Fruit fly (Drosophila melanogaster) whole organism, embryonic: ENCODE data around the gene CG5157.

Experiments used
- Asciz ChIP-seq: fragments of 200-800 bp; sonication (Bioruptor generic); optimal IDR thresholded peaks from 2 replicates; lab custom pipeline; 2017; ENCODE audit warnings: missing biosample characterization, mild to moderate bottlenecking, missing genetic modification characterization, missing genetic modification reagents
- Atf3 ChIP-seq: fragments of 200-800 bp; sonication (Bioruptor generic); optimal IDR thresholded peaks from 3 replicates; lab custom pipeline; 2016; ENCODE audit warnings: missing biosample characterization, missing genetic modification characterization
- BEAF-32 ChIP-seq: fragments of 200-800 bp; sonication (Bioruptor generic); optimal IDR thresholded peaks from 3 replicates; lab custom pipeline; 2017; ENCODE audit warnings: missing biosample characterization, missing genetic modification characterization, mild to moderate bottlenecking, moderate library complexity, missing genetic modification reagents
- Bgb ChIP-seq: fragments of 200-800 bp; sonication (Bioruptor generic); IDR thresholded peaks from 2 replicates; pipeline ENCODE4 v1.3.6; 2022; ENCODE audit warnings: missing biosample characterization, missing genetic modification characterization; ENCODE audit not compliant: partially characterized antibody
- CG10267 ChIP-seq: fragments of 200-800 bp; sonication (Bioruptor generic); optimal IDR thresholded peaks from 2 replicates; lab custom pipeline; 2018; ENCODE audit warnings: missing biosample characterization, mild to moderate bottlenecking, missing genetic modification characterization, moderate library complexity
- CG11398 ChIP-seq: fragments of 200-800 bp; sonication (Bioruptor generic); optimal IDR thresholded peaks from 2 replicates; lab custom pipeline; 2016; ENCODE audit warnings: missing biosample characterization, missing genetic modification characterization
- CG12104 ChIP-seq: fragments of 200-800 bp; sonication (Bioruptor generic); optimal IDR thresholded peaks from 3 replicates; lab custom pipeline; 2016; ENCODE audit warnings: missing biosample characterization, missing genetic modification characterization
- CG12236 ChIP-seq: fragments of 200-800 bp; sonication (Bioruptor generic); optimal IDR thresholded peaks from 2 replicates; lab custom pipeline; 2016; ENCODE audit warnings: missing biosample characterization, missing genetic modification characterization
- CG1233 ChIP-seq: fragments of 200-800 bp; sonication (Bioruptor generic); optimal IDR thresholded peaks from 4 replicates; lab custom pipeline; 2018; ENCODE audit warnings: missing biosample characterization, mild to moderate bottlenecking, missing genetic modification characterization
- CG14667 ChIP-seq: fragments of 200-800 bp; sonication (Bioruptor generic); IDR thresholded peaks from 2 replicates; pipeline ENCODE4 v1.3.6; 2022; ENCODE audit warnings: missing biosample characterization, missing genetic modification characterization
- CG1602 ChIP-seq: fragments of 200-800 bp; sonication (Bioruptor generic); optimal IDR thresholded peaks from 3 replicates; lab custom pipeline; 2016; ENCODE audit warnings: missing biosample characterization, missing genetic modification characterization
- CG18764 ChIP-seq: fragments of 200-800 bp; sonication (Bioruptor generic); optimal IDR thresholded peaks from 3 replicates; lab custom pipeline; 2016; ENCODE audit warnings: missing biosample characterization, missing genetic modification characterization
- CG2875 ChIP-seq: fragments of 200-800 bp; sonication (Bioruptor generic); optimal IDR thresholded peaks from 2 replicates; lab custom pipeline; 2017; ENCODE audit warnings: missing biosample characterization, mild to moderate bottlenecking, missing genetic modification characterization, missing genetic modification reagents
- CG33213 ChIP-seq: fragments of 200-800 bp; sonication (Bioruptor generic); optimal IDR thresholded peaks from 3 replicates; lab custom pipeline; 2016; ENCODE audit warnings: missing biosample characterization, missing genetic modification characterization
- CG6654 ChIP-seq: fragments of 200-800 bp; sonication (Bioruptor generic); optimal IDR thresholded peaks from 2 replicates; lab custom pipeline; 2017; ENCODE audit warnings: missing biosample characterization, mild to moderate bottlenecking, missing genetic modification characterization
- CG7357 ChIP-seq: fragments of 200-800 bp; sonication (Bioruptor generic); IDR thresholded peaks from 3 replicates; pipeline ENCODE4 v1.3.6; 2022; ENCODE audit warnings: missing biosample characterization, missing genetic modification characterization
- CG9797 ChIP-seq: fragments of 200-800 bp; sonication (Bioruptor generic); optimal IDR thresholded peaks from 3 replicates; lab custom pipeline; 2018; ENCODE audit warnings: missing biosample characterization, mild to moderate bottlenecking, missing genetic modification characterization
- CG9817 ChIP-seq: fragments of 200-800 bp; sonication (Bioruptor generic); optimal IDR thresholded peaks from 2 replicates; lab custom pipeline; 2018; ENCODE audit warnings: missing biosample characterization, mild to moderate bottlenecking, missing genetic modification characterization, moderate library complexity
- CG9876 ChIP-seq: fragments of 200-800 bp; sonication (Bioruptor generic); optimal IDR thresholded peaks from 2 replicates; lab custom pipeline; 2016; ENCODE audit warnings: missing biosample characterization, missing genetic modification characterization
- D19A ChIP-seq: fragments of 200-800 bp; optimal IDR thresholded peaks from 3 replicates; lab custom pipeline; 2019; ENCODE audit warnings: missing biosample characterization, mild to moderate bottlenecking, missing genetic modification characterization, moderate library complexity
- Dad ChIP-seq: fragments of 200-800 bp; sonication (Bioruptor generic); optimal IDR thresholded peaks from 3 replicates; lab custom pipeline; 2016; ENCODE audit warnings: missing biosample characterization, missing genetic modification characterization
- Doc3 ChIP-seq: fragments of 200-800 bp; sonication (Bioruptor generic); IDR thresholded peaks from 3 replicates; pipeline ENCODE4 v1.3.6; 2022; ENCODE audit warnings: missing biosample characterization, missing genetic modification characterization; ENCODE audit not compliant: partially characterized antibody
- Hey ChIP-seq: fragments of 200-800 bp; sonication (Bioruptor generic); optimal IDR thresholded peaks from 3 replicates; lab custom pipeline; 2018; ENCODE audit warnings: missing biosample characterization, mild to moderate bottlenecking, missing genetic modification characterization
- Lpt ChIP-seq: fragments of >200 bp; optimal IDR thresholded peaks from 2 replicates; lab custom pipeline; 2018; ENCODE audit warnings: missing biosample characterization, missing genetic modification characterization
- Med ChIP-seq: fragments of 200-800 bp; sonication (Bioruptor generic); peaks from one replicate; lab custom pipeline; 2016; ENCODE audit warnings: missing biosample characterization, missing genetic modification characterization, mild to moderate bottlenecking, inconsistent platforms, moderate library complexity
- Oaz ChIP-seq: fragments of 200-800 bp; sonication (Bioruptor generic); IDR thresholded peaks from 2 replicates; pipeline ENCODE4 v1.3.6; 2022; ENCODE audit warnings: missing biosample characterization, missing genetic modification characterization
- Rfx ChIP-seq: fragments of 200-800 bp; sonication (Bioruptor generic); IDR thresholded peaks from 2 replicates; pipeline ENCODE4 v1.3.6; 2022; ENCODE audit warnings: missing biosample characterization, missing genetic modification characterization
- Scr ChIP-seq: fragments of 200-800 bp; sonication (Bioruptor generic); IDR thresholded peaks from 2 replicates; pipeline ENCODE4 v1.3.6; 2022; ENCODE audit warnings: missing biosample characterization, missing genetic modification characterization; ENCODE audit not compliant: partially characterized antibody
- Sox100B ChIP-seq: fragments of 200-800 bp; sonication (Bioruptor generic); optimal IDR thresholded peaks from 3 replicates; lab custom pipeline; 2018; ENCODE audit warnings: missing biosample characterization, mild to moderate bottlenecking, missing genetic modification characterization
- Vsx1 ChIP-seq: fragments of 200-800 bp; sonication (Bioruptor generic); optimal IDR thresholded peaks from 2 replicates; lab custom pipeline; 2017; ENCODE audit warnings: missing biosample characterization, mild to moderate bottlenecking, missing genetic modification characterization, missing genetic modification reagents
- ato ChIP-seq: fragments of 200-800 bp; sonication (Bioruptor generic); IDR thresholded peaks from 2 replicates; pipeline ENCODE4 v1.3.6; 2022; ENCODE audit warnings: missing biosample characterization, missing genetic modification characterization; ENCODE audit not compliant: partially characterized antibody
- bcd ChIP-seq: fragments of 200-800 bp; sonication (Bioruptor generic); optimal IDR thresholded peaks from 2 replicates; lab custom pipeline; 2017; ENCODE audit warnings: missing biosample characterization, mild to moderate bottlenecking, missing genetic modification characterization
- chm ChIP-seq: fragments of 200-800 bp; sonication (Bioruptor generic); IDR thresholded peaks from 2 replicates; pipeline ENCODE4 v1.3.6; 2022; ENCODE audit warnings: missing biosample characterization, missing genetic modification characterization
- da ChIP-seq: fragments of 200-800 bp; sonication (Bioruptor generic); optimal IDR thresholded peaks from 2 replicates; lab custom pipeline; 2016; ENCODE audit warnings: missing biosample characterization, missing genetic modification characterization
- dpn ChIP-seq, 2 experiments: fragments of 200-800 bp; sonication (Bioruptor generic); optimal IDR thresholded peaks; 3 replicates each; lab custom pipeline; 2016; ENCODE audit warnings: missing biosample characterization in 2 of 2, missing genetic modification characterization in 2 of 2
- ems ChIP-seq: fragments of 200-800 bp; sonication (Bioruptor generic); optimal IDR thresholded peaks from 3 replicates; lab custom pipeline; 2016; ENCODE audit warnings: missing biosample characterization, missing genetic modification characterization
- exex ChIP-seq: fragments of 200-800 bp; sonication (Bioruptor generic); optimal IDR thresholded peaks from 4 replicates; lab custom pipeline; 2018; ENCODE audit warnings: missing biosample characterization, mild to moderate bottlenecking, missing genetic modification characterization, moderate library complexity
- fd102C ChIP-seq: fragments of 200-800 bp; sonication (Bioruptor generic); optimal IDR thresholded peaks from 2 replicates; lab custom pipeline; 2018; ENCODE audit warnings: missing biosample characterization, mild to moderate bottlenecking, missing genetic modification characterization, moderate library complexity
- ftz-f1 ChIP-seq: fragments of 200-800 bp; sonication (Bioruptor generic); optimal IDR thresholded peaks from 2 replicates; lab custom pipeline; 2016; ENCODE audit warnings: missing biosample characterization, missing genetic modification characterization
- gsb ChIP-seq: fragments of 200-800 bp; sonication (Bioruptor generic); IDR thresholded peaks from 2 replicates; pipeline ENCODE4 v1.3.6; 2022; ENCODE audit warnings: missing biosample characterization, missing genetic modification characterization
- jing ChIP-seq: fragments of 200-800 bp; sonication (Bioruptor generic); optimal IDR thresholded peaks from 2 replicates; lab custom pipeline; 2018; ENCODE audit warnings: missing biosample characterization, mild to moderate bottlenecking, missing genetic modification characterization
- lov ChIP-seq, 2 experiments: fragments of 200-800 bp in 1 of 2; fragments of >200 bp in 1 of 2; sonication (Bioruptor generic) in 1 of 2; IDR thresholded peaks in 1 of 2; optimal IDR thresholded peaks in 1 of 2; 2 replicates in 1 of 2; 3 replicates in 1 of 2; pipeline versions ENCODE4 v1.3.6 to Lab custom; 2017 to 2022; ENCODE audit warnings: missing biosample characterization in 1 of 2, missing genetic modification characterization in 1 of 2
- maf-S ChIP-seq: fragments of 200-800 bp; sonication (Bioruptor generic); optimal IDR thresholded peaks from 2 replicates; lab custom pipeline; 2016; ENCODE audit warnings: missing biosample characterization, missing genetic modification characterization
- otp ChIP-seq: fragments of 200-800 bp; sonication (Bioruptor generic); IDR thresholded peaks from 3 replicates; pipeline ENCODE4, ENCODE4 v1.3.6; 2022; ENCODE audit warnings: missing biosample characterization, missing genetic modification characterization
- pho ChIP-seq: fragments of 200-800 bp; sonication (Bioruptor generic); optimal IDR thresholded peaks from 2 replicates; lab custom pipeline; 2016; ENCODE audit warnings: missing biosample characterization, missing genetic modification characterization
- salm ChIP-seq: fragments of 200-800 bp; sonication (Bioruptor generic); optimal IDR thresholded peaks from 2 replicates; lab custom pipeline; 2018; ENCODE audit warnings: missing biosample characterization, mild to moderate bottlenecking, missing genetic modification characterization
- schlank ChIP-seq: fragments of 200-800 bp; sonication (Bioruptor generic); optimal IDR thresholded peaks from 2 replicates; lab custom pipeline; 2018; ENCODE audit warnings: missing biosample characterization, mild to moderate bottlenecking, missing genetic modification characterization
- sens-2 ChIP-seq: fragments of 200-800 bp; sonication (Bioruptor generic); IDR thresholded peaks from 2 replicates; pipeline ENCODE4 v1.3.6; 2022; ENCODE audit warnings: missing biosample characterization, missing genetic modification characterization
- shn ChIP-seq: fragments of 200-800 bp; sonication (Bioruptor generic); optimal IDR thresholded peaks from 3 replicates; lab custom pipeline; 2016; ENCODE audit warnings: missing biosample characterization, missing genetic modification characterization
- twi ChIP-seq: fragments of 200-800 bp; optimal IDR thresholded peaks from 2 replicates; lab custom pipeline; 2019; ENCODE audit warnings: missing biosample characterization, mild to moderate bottlenecking, missing genetic modification characterization, moderate library complexity
- z ChIP-seq: fragments of 200-800 bp; sonication (Bioruptor generic); IDR thresholded peaks from 3 replicates; pipeline ENCODE4 v1.3.6; 2022; ENCODE audit warnings: missing biosample characterization, missing genetic modification characterization

CG5157 gene

dm6 chr3L:16090330-16090803 lies 47.3 kb downstream of the CG5157 start, which contains the start of the genes CG5235 and ClC-c (continued):
- TF ChIP-seq Asciz (GFP tag; lab: Kevin White, UChicago) (no peak), CG33213 (GFP tag; lab: Kevin White, UChicago) (no peak), Bgb (GFP tag; lab: Robert Waterston, UW) (peak; percentile 85), sens-2 (GFP tag; lab: Robert Waterston, UW) (no peak), ato (GFP tag; lab: Robert Waterston, UW) (peak; percentile 78), Oaz (GFP tag; lab: Robert Waterston, UW) (no peak), da (GFP tag; lab: Kevin White, UChicago) (no peak), jing (GFP tag; lab: Kevin White, UChicago) (no peak), Doc3 (GFP tag; lab: Robert Waterston, UW) (peak; percentile 72), Atf3 (GFP tag; lab: Kevin White, UChicago) (no peak), dpn (GFP tag; optimal IDR thresholded peaks at IDR 0.05; lab: Kevin White, UChicago) (no peak), CG1602 (no peak), chm (GFP tag; lab: Robert Waterston, UW) (no peak), Lpt (no peak), Med (GFP tag; lab: Kevin White, UChicago) (peak; percentile 79), Vsx1 (no peak), CG2875 (GFP tag; lab: Kevin White, UChicago) (no peak), D19A (no peak), exex (tag; lab: Kevin White, UChicago) (no peak), maf-S (GFP tag; lab: Kevin White, UChicago) (no peak), CG12104 (GFP tag; lab: Kevin White, UChicago) (no peak), otp (GFP tag; lab: Robert Waterston, UW) (no peak), fd102C (no peak), BEAF-32 (GFP tag; lab: Kevin White, UChicago) (peak; percentile 79), ems (GFP tag; lab: Kevin White, UChicago) (no peak), CG10267 (tag; lab: Kevin White, UChicago) (peak; percentile 40), bcd (GFP tag; lab: Kevin White, UChicago) (no peak), Hey (tag; lab: Kevin White, UChicago) (no peak), CG18764 (no peak), CG6654 (GFP tag; lab: Kevin White, UChicago) (no peak), lov (optimal IDR thresholded peaks at IDR 0.05; lab: Kevin White, UChicago) (no peak), lov (GFP tag; IDR thresholded peaks at IDR 0.05; lab: Robert Waterston, UW) (no peak), CG1233 (GFP tag; lab: Kevin White, UChicago) (no peak), CG14667 (GFP tag; lab: Robert Waterston, UW) (no peak), gsb (no peak), CG7357 (no peak), ftz-f1 (no peak), twi (tag; lab: Kevin White, UChicago) (no peak), Rfx (GFP tag; lab: Robert Waterston, UW) (no peak), CG12236 (no peak), Sox100B (GFP tag; lab: Kevin White, UChicago) (no peak), pho (GFP tag; lab: Kevin White, UChicago) (no peak), CG9817 (tag; lab: Kevin White, UChicago) (no peak), z (GFP tag; lab: Robert Waterston, UW) (no peak), Scr (GFP tag; lab: Robert Waterston, UW) (peak; percentile 70), CG9797 (GFP tag; lab: Kevin White, UChicago) (peak; percentile 87), CG9876 (GFP tag; lab: Kevin White, UChicago) (no peak), salm (no peak), shn (GFP tag; lab: Kevin White, UChicago) (no peak), schlank (tag; lab: Kevin White, UChicago) (no peak), CG11398 (no peak), Dad (GFP tag; lab: Kevin White, UChicago) (no peak)
